Worm (Caenorhabditis elegans) whole organism, young adult: ENCODE results near the gene Y67D8C.7.

Source experiments
- B0019.2 ChIP-seq: fragments of 200-800 bp; sonication (Bioruptor generic); conservative IDR thresholded peaks from 2 replicates; pipeline ENCODE4 v1.3.6; 2022; ENCODE audit warnings: missing genetic modification reagents, missing genetic modification characterization, missing compliant biosample characterization
- C17E4.6 ChIP-seq: fragments of 200-800 bp; sonication (Bioruptor generic); IDR thresholded peaks from 2 replicates; pipeline ENCODE4 v1.3.6; 2022; ENCODE audit warnings: missing genetic modification reagents, missing genetic modification characterization, missing compliant biosample characterization
- F22D6.2 ChIP-seq: sonication (generic microtip); optimal IDR thresholded peaks from 2 replicates; lab custom pipeline; 2016; ENCODE audit warnings: mild to moderate bottlenecking, missing genetic modification characterization, missing compliant biosample characterization
- F37B4.10 ChIP-seq: fragments of 200-800 bp; sonication (Bioruptor generic); IDR thresholded peaks from 2 replicates; pipeline ENCODE4 v1.3.6; 2022; ENCODE audit warnings: missing genetic modification characterization, missing compliant biosample characterization
- K12H6.12 ChIP-seq: fragments of 200-800 bp; sonication (Bioruptor generic); optimal IDR thresholded peaks from 2 replicates; lab custom pipeline; 2018; ENCODE audit warnings: mild to moderate bottlenecking, missing genetic modification characterization, missing compliant biosample characterization
- T07F8.4 ChIP-seq: sonication (generic microtip); optimal IDR thresholded peaks from 2 replicates; lab custom pipeline; 2016; ENCODE audit warnings: mild to moderate bottlenecking, missing genetic modification characterization, moderate library complexity, missing compliant biosample characterization
- T26A5.8 ChIP-seq: sonication (generic microtip); optimal IDR thresholded peaks from 2 replicates; lab custom pipeline; 2016; ENCODE audit warnings: missing genetic modification characterization, missing compliant biosample characterization
- Y53F4B.3 ChIP-seq: fragments of 200-800 bp; sonication (Bioruptor generic); IDR thresholded peaks from 2 replicates; pipeline ENCODE4 v1.3.6; 2022; ENCODE audit warnings: missing genetic modification reagents, missing genetic modification characterization, missing compliant biosample characterization
- Y53G8AR.9 ChIP-seq: fragments of 200-800 bp; sonication (Bioruptor generic); conservative IDR thresholded peaks from 2 replicates; pipeline ENCODE4 v1.3.6; 2022; ENCODE audit warnings: missing genetic modification reagents, missing genetic modification characterization, missing compliant biosample characterization
- Y67H2A.10 ChIP-seq: fragments of 200-800 bp; sonication (Bioruptor generic); conservative IDR thresholded peaks from 2 replicates; pipeline ENCODE4 v1.3.6; 2022; ENCODE audit warnings: missing genetic modification reagents, missing genetic modification characterization, missing compliant biosample characterization
- aptf-3 ChIP-seq: fragments of 200-800 bp; sonication (Bioruptor generic); IDR thresholded peaks from 2 replicates; pipeline ENCODE4 v1.3.6; 2022; ENCODE audit warnings: missing genetic modification characterization, missing compliant biosample characterization
- attf-6 ChIP-seq: fragments of 200-800 bp; sonication (Bioruptor generic); IDR thresholded peaks from 2 replicates; pipeline ENCODE4 v1.3.6; 2022; ENCODE audit warnings: missing genetic modification reagents, missing genetic modification characterization, missing compliant biosample characterization
- bed-2 ChIP-seq: fragments of 200-800 bp; sonication (Bioruptor generic); IDR thresholded peaks from 2 replicates; pipeline ENCODE4 v1.3.6; 2022; ENCODE audit warnings: missing genetic modification reagents, missing genetic modification characterization, missing compliant biosample characterization
- cebp-1 ChIP-seq, 2 experiments: fragments of 200-800 bp in 1 of 2; sonication (Bioruptor generic) in 1 of 2; sonication (generic microtip) in 1 of 2; IDR thresholded peaks in 1 of 2; optimal IDR thresholded peaks in 1 of 2; 2 replicates each; pipeline versions ENCODE4 v1.3.6 to Lab custom; 2017 to 2022; ENCODE audit warnings: missing compliant biosample characterization in 2 of 2, missing genetic modification characterization in 2 of 2, mild to moderate bottlenecking in 1 of 2, missing genetic modification reagents in 1 of 2, moderate library complexity in 1 of 2
- ceh-27 ChIP-seq: fragments of 200-800 bp; sonication (Bioruptor generic); optimal IDR thresholded peaks from 2 replicates; lab custom pipeline; 2018; ENCODE audit warnings: mild to moderate bottlenecking, missing genetic modification characterization, moderate library complexity, missing compliant biosample characterization
- ceh-58 ChIP-seq: fragments of 200-800 bp; sonication (Bioruptor generic); IDR thresholded peaks from 2 replicates; pipeline ENCODE4 v1.3.6; 2022; ENCODE audit warnings: missing genetic modification characterization, missing compliant biosample characterization
- ceh-91 ChIP-seq: fragments of 200-800 bp; sonication (Bioruptor generic); IDR thresholded peaks from 2 replicates; pipeline ENCODE4 v1.3.6; 2022; ENCODE audit warnings: missing genetic modification reagents, missing genetic modification characterization, missing compliant biosample characterization
- die-1 ChIP-seq: sonication (generic microtip); optimal IDR thresholded peaks from 2 replicates; lab custom pipeline; 2016; ENCODE audit warnings: missing genotype, mild to moderate bottlenecking, missing genetic modification characterization, missing compliant biosample characterization
- dox-1 ChIP-seq: fragments of 200-800 bp; sonication (Bioruptor generic); IDR thresholded peaks from 2 replicates; pipeline ENCODE4 v1.3.6; 2022; ENCODE audit warnings: missing genetic modification reagents, missing genetic modification characterization, missing compliant biosample characterization
- dpl-1 ChIP-seq: fragments of 150-350 bp; optimal IDR thresholded peaks from 2 replicates; lab custom pipeline; 2014; ENCODE audit warnings: missing biosample characterization, missing genetic modification reagents, missing genetic modification characterization
- egrh-3 ChIP-seq: fragments of 200-800 bp; sonication (Bioruptor generic); IDR thresholded peaks from 2 replicates; pipeline ENCODE4 v1.3.6; 2022; ENCODE audit warnings: missing genetic modification reagents, missing genetic modification characterization, missing compliant biosample characterization
- hmg-1.2 ChIP-seq: fragments of 200-800 bp; sonication (Bioruptor generic); IDR thresholded peaks from 2 replicates; pipeline ENCODE4 v1.3.6; 2022; ENCODE audit warnings: missing genetic modification reagents, missing genetic modification characterization, missing compliant biosample characterization
- hrde-1 ChIP-seq: sonication (generic microtip); optimal IDR thresholded peaks from 2 replicates; lab custom pipeline; 2016; ENCODE audit warnings: missing genetic modification characterization, mild to moderate bottlenecking, missing compliant biosample characterization, moderate library complexity, missing genotype, missing genetic modification reagents, borderline replicate concordance
- hsf-1 ChIP-seq: fragments of 200-800 bp; sonication (Bioruptor generic); IDR thresholded peaks from 2 replicates; pipeline ENCODE4 v1.3.6; 2022; ENCODE audit warnings: missing genetic modification reagents, missing genetic modification characterization, missing compliant biosample characterization
- lag-1 ChIP-seq: fragments of 200-800 bp; sonication (Bioruptor generic); IDR thresholded peaks from 2 replicates; pipeline ENCODE4 v1.3.6; 2022; ENCODE audit warnings: missing genetic modification reagents, missing genetic modification characterization, missing compliant biosample characterization
- lin-35 ChIP-seq, 3 experiments: fragments of 150-350 bp in 2 of 3; sonication (generic microtip) in 1 of 3; optimal IDR thresholded peaks; 2 replicates each; lab custom pipeline; 2014 to 2018; ENCODE audit warnings: missing biosample characterization in 3 of 3, missing genetic modification characterization in 3 of 3, missing genetic modification reagents in 3 of 3
- lin-40 ChIP-seq: sonication (generic microtip); optimal IDR thresholded peaks from 2 replicates; lab custom pipeline; 2016; ENCODE audit warnings: missing genetic modification characterization, mild to moderate bottlenecking, missing compliant biosample characterization, missing genotype, missing genetic modification reagents
- lin-54 ChIP-seq: fragments of 200-800 bp; sonication (Bioruptor generic); optimal IDR thresholded peaks from 2 replicates; lab custom pipeline; 2018; ENCODE audit warnings: mild to moderate bottlenecking, missing genetic modification characterization, missing compliant biosample characterization
- madf-10 ChIP-seq: sonication (generic microtip); optimal IDR thresholded peaks from 2 replicates; lab custom pipeline; 2016; ENCODE audit warnings: mild to moderate bottlenecking, missing genetic modification characterization, missing compliant biosample characterization
- madf-6 ChIP-seq: fragments of 200-800 bp; sonication (Bioruptor generic); IDR thresholded peaks from 2 replicates; pipeline ENCODE4 v1.3.6; 2022; ENCODE audit warnings: missing genetic modification reagents, missing genetic modification characterization, missing compliant biosample characterization
- mcd-1 ChIP-seq: fragments of 200-800 bp; sonication (Bioruptor generic); IDR thresholded peaks from 2 replicates; pipeline ENCODE4 v1.3.6; 2022; ENCODE audit warnings: missing genetic modification reagents, missing genetic modification characterization, missing compliant biosample characterization
- mel-28 ChIP-seq: sonication (generic microtip); optimal IDR thresholded peaks from 2 replicates; lab custom pipeline; 2016; ENCODE audit warnings: borderline replicate concordance, mild to moderate bottlenecking, missing genetic modification characterization, missing compliant biosample characterization
- nhr-120 ChIP-seq: fragments of 200-800 bp; sonication (Bioruptor generic); IDR thresholded peaks from 2 replicates; pipeline ENCODE4 v1.3.6; 2022; ENCODE audit warnings: missing genetic modification characterization, missing compliant biosample characterization
- nhr-80 ChIP-seq: sonication (generic microtip); optimal IDR thresholded peaks from 2 replicates; lab custom pipeline; 2016; ENCODE audit warnings: missing genetic modification characterization, missing compliant biosample characterization
- repo-1 ChIP-seq: sonication (generic microtip); optimal IDR thresholded peaks from 2 replicates; lab custom pipeline; 2017; ENCODE audit warnings: mild to moderate bottlenecking, missing genetic modification characterization, missing compliant biosample characterization
- sea-2 ChIP-seq: fragments of 200-800 bp; sonication (Bioruptor generic); IDR thresholded peaks from 2 replicates; pipeline ENCODE4 v1.3.6; 2022; ENCODE audit warnings: missing genetic modification characterization, missing compliant biosample characterization
- tbp1 ChIP-seq: fragments of 200-800 bp; sonication (Bioruptor generic); optimal IDR thresholded peaks from 2 replicates; lab custom pipeline; 2018; ENCODE audit warnings: mild to moderate bottlenecking, missing genetic modification characterization, missing compliant biosample characterization
- tbx-9 ChIP-seq: sonication (generic microtip); optimal IDR thresholded peaks from 2 replicates; lab custom pipeline; 2016; ENCODE audit warnings: borderline replicate concordance, missing genetic modification characterization, inconsistent platforms, missing compliant biosample characterization
- tlf-1 ChIP-seq: fragments of 200-800 bp; sonication (Bioruptor generic); optimal IDR thresholded peaks from 2 replicates; lab custom pipeline; 2018; ENCODE audit warnings: mild to moderate bottlenecking, missing genetic modification characterization, missing compliant biosample characterization
- unc-62 ChIP-seq: fragments of 150-350 bp; optimal IDR thresholded peaks from 2 replicates; lab custom pipeline; 2014; ENCODE audit warnings: missing biosample characterization, missing genetic modification reagents, missing genetic modification characterization
- xnd-1 ChIP-seq: sonication (generic microtip); optimal IDR thresholded peaks from 2 replicates; lab custom pipeline; 2016; ENCODE audit warnings: missing genotype, missing genetic modification reagents, missing genetic modification characterization, missing compliant biosample characterization
- zfh-2 ChIP-seq: fragments of 200-800 bp; sonication (Bioruptor generic); conservative IDR thresholded peaks from 2 replicates; pipeline ENCODE4 v1.3.6; 2022; ENCODE audit warnings: missing genetic modification reagents, missing genetic modification characterization, missing compliant biosample characterization
- ztf-25 ChIP-seq: fragments of 200-800 bp; sonication (Bioruptor generic); IDR thresholded peaks from 2 replicates; pipeline ENCODE4 v1.3.6; 2022; ENCODE audit warnings: missing genetic modification reagents, missing genetic modification characterization, missing compliant biosample characterization

The Y67D8C.7 gene

DNA sequence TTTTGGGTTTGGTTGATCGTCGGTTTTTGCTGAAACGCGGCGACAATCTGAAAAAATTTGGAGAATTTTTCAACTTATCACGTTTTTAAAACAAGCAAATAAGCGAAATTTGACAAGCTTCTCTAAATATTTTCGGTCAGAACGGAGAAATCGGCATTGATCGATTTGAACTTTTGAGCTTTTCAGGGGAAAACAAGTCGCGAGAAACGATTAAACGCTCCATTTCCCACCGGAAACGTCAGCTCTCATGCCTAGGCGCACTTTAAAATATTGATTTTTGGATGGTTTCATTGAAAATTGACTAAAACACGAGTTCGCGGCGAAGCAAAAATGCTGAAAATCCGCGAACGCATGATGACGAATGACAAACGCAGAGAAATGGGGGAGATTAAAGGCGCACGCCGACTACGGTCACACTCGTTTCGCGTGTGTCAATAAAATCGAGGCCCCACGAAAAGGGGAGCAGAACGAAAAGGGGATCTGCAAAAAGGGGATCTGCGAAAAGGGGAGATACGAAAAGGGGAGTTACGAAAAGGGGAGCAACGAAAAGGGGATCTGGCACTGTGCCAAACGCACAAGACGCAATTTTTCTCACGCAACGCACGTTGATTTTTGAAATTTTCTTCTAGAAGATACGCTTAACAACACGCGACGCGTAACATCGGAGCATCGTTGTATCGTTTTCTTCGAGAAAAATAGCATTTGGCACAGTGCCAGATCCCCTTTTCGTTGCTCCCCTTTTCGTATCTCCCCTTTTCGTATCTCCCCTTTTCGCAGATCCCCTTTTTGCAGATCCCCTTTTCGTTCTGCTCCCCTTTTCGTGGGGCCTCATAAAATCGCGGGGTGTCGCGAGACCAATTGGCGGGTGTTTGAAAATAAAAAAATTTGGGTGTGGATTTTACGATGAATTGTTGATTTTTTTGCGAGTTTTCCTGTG, 16.4 kb downstream of the Y67D8C.7 start, which contains the start of gene eel-1 (continued):
- peak; percentile 97 for TF ChIP-seq aptf-3 (GFP tag; lab: Robert Waterston, UW)
- TF ChIP-seq nhr-120 (GFP tag; lab: Robert Waterston, UW), result peak; percentile 97
- peak; percentile 91 for TF ChIP-seq zfh-2 (GFP tag; lab: Robert Waterston, UW)
- TF ChIP-seq sea-2 (GFP tag; lab: Robert Waterston, UW), result peak; percentile 96
- TF ChIP-seq nhr-80 (tag; lab: Kevin White, UChicago), result peak; percentile 88
- peak; percentile 98 for TF ChIP-seq mcd-1
- peak; percentile 85 for TF ChIP-seq T07F8.4 (tag; lab: Kevin White, UChicago)
- TF ChIP-seq mel-28, result peak; percentile 55
- peak; percentile 53 for TF ChIP-seq hrde-1 (tag; lab: Kevin White, UChicago)
- peak; percentile 98 for TF ChIP-seq ceh-91 (GFP tag; lab: Robert Waterston, UW)
- peak; percentile 96 for TF ChIP-seq B0019.2 (GFP tag; lab: Robert Waterston, UW)
- peak; percentile 95 for TF ChIP-seq ceh-27 (GFP tag; lab: Kevin White, UChicago)
- TF ChIP-seq lin-54 (GFP tag; lab: Kevin White, UChicago), result peak; percentile 97
- peak; percentile 99 for TF ChIP-seq bed-2 (GFP tag; lab: Robert Waterston, UW)
- TF ChIP-seq K12H6.12 (tag; lab: Kevin White, UChicago), result peak; percentile 91
- peak; percentile 74 for TF ChIP-seq tbp1 (GFP tag; lab: Kevin White, UChicago)
- TF ChIP-seq madf-6, result peak; percentile 98
- TF ChIP-seq Y53G8AR.9 (GFP tag; lab: Robert Waterston, UW), result peak; percentile 99
- peak; percentile 88 for TF ChIP-seq attf-6 (GFP tag; lab: Robert Waterston, UW)
- peak; percentile 94 for TF ChIP-seq madf-10 (tag; lab: Kevin White, UChicago)
- TF ChIP-seq hsf-1 (GFP tag; lab: Robert Waterston, UW), result peak; percentile 92
- TF ChIP-seq ceh-58 (GFP tag; lab: Robert Waterston, UW), result peak; percentile 95
- TF ChIP-seq dox-1 (GFP tag; lab: Robert Waterston, UW), result peak; percentile 99
- peak; percentile 32 for TF ChIP-seq repo-1
- TF ChIP-seq xnd-1 (tag; lab: Kevin White, UChicago), result peak; percentile 62
- TF ChIP-seq cebp-1 (GFP tag; IDR thresholded peaks at IDR 0.05; lab: Robert Waterston, UW), result peak; percentile 90
- peak; percentile 91 for TF ChIP-seq cebp-1 (tag; optimal IDR thresholded peaks at IDR 0.05; lab: Kevin White, UChicago)
- TF ChIP-seq lin-35 (GFP tag; optimal IDR thresholded peaks at IDR 0.05; lab: Kevin White, UChicago), result peak in 2 of 3 experiments; percentile 84 to 95
- peak; percentile 83 for TF ChIP-seq F22D6.2

DNA sequence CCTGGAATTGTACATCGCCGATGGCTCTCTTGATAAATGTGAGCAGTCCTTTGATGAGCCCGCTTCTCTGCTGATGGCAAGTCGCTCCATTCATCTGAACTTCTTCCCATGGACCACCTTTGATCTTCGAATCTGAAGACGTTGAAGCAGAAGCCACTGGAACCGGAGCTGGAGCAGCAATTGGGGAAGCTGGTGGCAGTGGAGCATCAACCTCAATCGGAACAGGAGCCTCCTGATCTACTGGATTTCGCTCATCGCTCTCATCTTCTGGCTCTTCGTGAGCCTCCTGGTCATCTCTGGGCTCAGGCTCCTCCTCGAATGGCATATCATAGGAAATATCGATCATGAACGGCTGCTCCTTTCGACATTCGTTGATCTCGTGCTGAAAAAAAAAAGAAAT, 19.8 kb downstream of the Y67D8C.7 start:
- peak; percentile 56 for TF ChIP-seq zfh-2 (GFP tag; lab: Robert Waterston, UW)
- TF ChIP-seq repo-1, result peak; percentile 20
- no peak for TF ChIP-seq Y67H2A.10 (GFP tag; lab: Robert Waterston, UW)

- TF ChIP-seq lin-40 (tag; lab: Kevin White, UChicago), result no peak
- TF ChIP-seq hmg-1.2 (GFP tag; lab: Robert Waterston, UW), result no peak
- no peak for TF ChIP-seq Y53F4B.3 (GFP tag; lab: Robert Waterston, UW)
- no peak for TF ChIP-seq tlf-1
- no peak for TF ChIP-seq ztf-25
- no peak for TF ChIP-seq unc-62 (GFP tag; lab: Kevin White, UChicago)
- TF ChIP-seq egrh-3, result 0 out of 2 replicates have a peak, but pooled peaks have one; percentile 11
- TF ChIP-seq tbx-9 (tag; lab: Kevin White, UChicago), result no peak
- no peak for TF ChIP-seq nhr-120 (GFP tag; lab: Robert Waterston, UW)
- peak; percentile 66; the same call in 1 of the 2 replicates for TF ChIP-seq zfh-2 (GFP tag; lab: Robert Waterston, UW)
- no peak for TF ChIP-seq die-1
- 0 out of 2 replicates have a peak, but pooled peaks have one; percentile 24 for TF ChIP-seq attf-6 (GFP tag; lab: Robert Waterston, UW)
- no peak for TF ChIP-seq dpl-1 (GFP tag; lab: Kevin White, UChicago)
- TF ChIP-seq madf-10 (tag; lab: Kevin White, UChicago), result no peak
- TF ChIP-seq T26A5.8 (tag; lab: Kevin White, UChicago), result no peak
- peak; percentile 20 for TF ChIP-seq repo-1
- no peak for TF ChIP-seq F37B4.10 (GFP tag; lab: Robert Waterston, UW)
- TF ChIP-seq lag-1 (GFP tag; lab: Robert Waterston, UW), result no peak
- no peak for TF ChIP-seq C17E4.6
- TF ChIP-seq, all 124 proteins: peak for 4
These were observed 20.7 kb downstream of the Y67D8C.7 start for ce11 chrIV:3046009-3046408.
